Worm (Caenorhabditis elegans): ENCODE results near the gene F34H10.3.

F34H10.3 gene

ce11 chrX:9587642-9588041 is 47.2 kb downstream of the F34H10.3 start, which contains the start of gene gpx-3:
Gene gpx-3 (plus strand): TSS chrX:9587942.
- no peak for TF ChIP-seq unc-62 (GFP tag; optimal IDR thresholded peaks at IDR 0.05)

ce11 chrX:9585584-9586166 is 49.1 kb downstream of the F34H10.3 start:
- no peak for TF ChIP-seq unc-62 (GFP tag; optimal IDR thresholded peaks at IDR 0.05)

ce11 chrX:9584333-9584732 is 50.5 kb downstream of the F34H10.3 start, which contains the start of gene gpx-5:
Gene gpx-5 (plus strand): TSS chrX:9584668.
- TF ChIP-seq unc-62 (GFP tag; optimal IDR thresholded peaks at IDR 0.05) = no peak

Measured in whole organism, dauer.